Worm (Caenorhabditis elegans): ENCODE data around the gene fbxb-49.

ce11 chrII:1535931-1536330 lies 32.4 kb upstream of the fbxb-49 start, which contains the start of gene fbxb-43:
- TF ChIP-seq lin-39 (tag; optimal IDR thresholded peaks at IDR 0.05) (no peak), egl-27 (tag; optimal IDR thresholded peaks at IDR 0.05) (no peak), ceh-82 (tag; optimal IDR thresholded peaks at IDR 0.05) (no peak)

All from whole organism, L2 larva.